Fruit fly (Drosophila melanogaster) whole organism, embryonic: ENCODE measurements around the gene Send1.

Experiments
- B-H2 ChIP-seq: fragments of 200-800 bp; sonication (Bioruptor generic); optimal IDR thresholded peaks from 2 replicates; lab custom pipeline; 2018; ENCODE audit warnings: missing biosample characterization, mild to moderate bottlenecking, missing genetic modification characterization
- BEAF-32 ChIP-seq: fragments of 200-800 bp; sonication (Bioruptor generic); optimal IDR thresholded peaks from 3 replicates; lab custom pipeline; 2017; ENCODE audit warnings: missing biosample characterization, missing genetic modification characterization, mild to moderate bottlenecking, moderate library complexity, missing genetic modification reagents
- CG10565 ChIP-seq: fragments of 200-800 bp; sonication (Bioruptor generic); optimal IDR thresholded peaks from 3 replicates; lab custom pipeline; 2016; ENCODE audit warnings: missing biosample characterization, mild to moderate bottlenecking, missing genetic modification characterization
- CG10654 ChIP-seq: fragments of 200-800 bp; sonication (Bioruptor generic); optimal IDR thresholded peaks from 2 replicates; lab custom pipeline; 2016; ENCODE audit warnings: missing biosample characterization, missing genetic modification characterization
- CG12391 ChIP-seq: fragments of 200-800 bp; sonication (Bioruptor generic); optimal IDR thresholded peaks from 3 replicates; lab custom pipeline; 2018; ENCODE audit warnings: missing biosample characterization, mild to moderate bottlenecking, missing genetic modification characterization, moderate library complexity
- CG12942 ChIP-seq: fragments of 200-800 bp; sonication (Bioruptor generic); optimal IDR thresholded peaks from 3 replicates; lab custom pipeline; 2016; ENCODE audit warnings: missing biosample characterization, missing genetic modification characterization
- CG14441 ChIP-seq: fragments of 200-800 bp; sonication (Bioruptor generic); IDR thresholded peaks from 2 replicates; pipeline ENCODE4 v1.3.6; 2022; ENCODE audit warnings: missing biosample characterization, missing genetic modification characterization
- CG15479 ChIP-seq: fragments of 200-800 bp; sonication (Bioruptor generic); optimal IDR thresholded peaks from 3 replicates; lab custom pipeline; 2019; ENCODE audit warnings: missing biosample characterization, mild to moderate bottlenecking, missing genetic modification characterization, moderate library complexity
- CG17912 ChIP-seq: fragments of 200-800 bp; sonication (Bioruptor generic); optimal IDR thresholded peaks from 2 replicates; lab custom pipeline; 2018; ENCODE audit warnings: missing biosample characterization, mild to moderate bottlenecking, missing genetic modification characterization
- CG2678 ChIP-seq: fragments of 200-800 bp; sonication (Bioruptor generic); optimal IDR thresholded peaks from 3 replicates; lab custom pipeline; 2019; ENCODE audit warnings: missing biosample characterization, mild to moderate bottlenecking, missing genetic modification characterization, moderate library complexity
- CG2712 ChIP-seq: fragments of 200-800 bp; optimal IDR thresholded peaks from 3 replicates; lab custom pipeline; 2019; ENCODE audit warnings: missing biosample characterization, mild to moderate bottlenecking, missing genetic modification characterization, moderate library complexity
- CG31441 ChIP-seq: fragments of 200-800 bp; sonication (Bioruptor generic); IDR thresholded peaks from 2 replicates; pipeline ENCODE4 v1.3.6; 2022; ENCODE audit warnings: missing biosample characterization, missing genetic modification characterization
- CG33213 ChIP-seq: fragments of 200-800 bp; sonication (Bioruptor generic); optimal IDR thresholded peaks from 3 replicates; lab custom pipeline; 2016; ENCODE audit warnings: missing biosample characterization, missing genetic modification characterization
- CG3847 ChIP-seq: fragments of 200-800 bp; sonication (Bioruptor generic); IDR thresholded peaks from 2 replicates; pipeline ENCODE4 v1.3.6; 2022; ENCODE audit warnings: missing biosample characterization, missing genetic modification characterization
- CG4360 ChIP-seq: fragments of 200-800 bp; sonication (Bioruptor generic); IDR thresholded peaks from 2 replicates; pipeline ENCODE4 v1.3.6; 2022; ENCODE audit warnings: missing biosample characterization, missing genetic modification characterization
- CG4404 ChIP-seq: fragments of 200-800 bp; sonication (Bioruptor generic); IDR thresholded peaks from 2 replicates; pipeline ENCODE4 v1.3.6; 2022; ENCODE audit warnings: missing biosample characterization, missing genetic modification characterization
- CG4424 ChIP-seq: fragments of 200-800 bp; sonication (Bioruptor generic); optimal IDR thresholded peaks from 3 replicates; lab custom pipeline; 2016; ENCODE audit warnings: missing biosample characterization, missing genetic modification characterization
- CG5245 ChIP-seq: fragments of 200-800 bp; sonication (Bioruptor generic); optimal IDR thresholded peaks from 3 replicates; lab custom pipeline; 2016; ENCODE audit warnings: missing biosample characterization, missing genetic modification characterization
- CG6654 ChIP-seq: fragments of 200-800 bp; sonication (Bioruptor generic); optimal IDR thresholded peaks from 2 replicates; lab custom pipeline; 2017; ENCODE audit warnings: missing biosample characterization, mild to moderate bottlenecking, missing genetic modification characterization
- CG9215 ChIP-seq: fragments of 200-800 bp; sonication (Bioruptor generic); IDR thresholded peaks from 2 replicates; pipeline ENCODE4 v1.3.6; 2022; ENCODE audit warnings: missing biosample characterization, missing genetic modification characterization
- CG9609 ChIP-seq: fragments of 200-800 bp; sonication (Bioruptor generic); optimal IDR thresholded peaks from 3 replicates; lab custom pipeline; 2016; ENCODE audit warnings: missing biosample characterization, missing genetic modification characterization
- Chrac-16 ChIP-seq: fragments of 200-800 bp; sonication (Bioruptor generic); optimal IDR thresholded peaks from 3 replicates; lab custom pipeline; 2016; ENCODE audit warnings: missing biosample characterization, missing genetic modification characterization
- CkIIα-i1 ChIP-seq: fragments of 200-800 bp; sonication (Bioruptor generic); IDR thresholded peaks from 2 replicates; pipeline ENCODE4 v1.3.6; 2022; ENCODE audit warnings: missing biosample characterization, missing genetic modification characterization
- D ChIP-seq, 2 experiments: fragments of 200-800 bp in 1 of 2; fragments of >200 bp in 1 of 2; sonication (Bioruptor generic) in 1 of 2; optimal IDR thresholded peaks; 2 replicates in 1 of 2; 3 replicates in 1 of 2; lab custom pipeline; 2017; ENCODE audit warnings: mild to moderate bottlenecking in 1 of 2, missing biosample characterization in 1 of 2, missing genetic modification characterization in 1 of 2, missing genetic modification reagents in 1 of 2
- D19B ChIP-seq: fragments of 200-800 bp; sonication (Bioruptor generic); optimal IDR thresholded peaks from 2 replicates; lab custom pipeline; 2017; ENCODE audit warnings: missing biosample characterization, mild to moderate bottlenecking, missing genetic modification characterization
- E2f1 ChIP-seq: fragments of 200-800 bp; sonication (Bioruptor generic); IDR thresholded peaks from 2 replicates; pipeline ENCODE4 v1.3.6; 2022; ENCODE audit warnings: missing biosample characterization, missing genetic modification characterization
- H15 ChIP-seq: fragments of 200-800 bp; sonication (Bioruptor generic); IDR thresholded peaks from 3 replicates; pipeline ENCODE4 v1.3.6; 2022; ENCODE audit warnings: missing biosample characterization, missing genetic modification characterization
- HLHmδ ChIP-seq: fragments of 200-800 bp; sonication (Bioruptor generic); optimal IDR thresholded peaks from 2 replicates; lab custom pipeline; 2018; ENCODE audit warnings: missing biosample characterization, mild to moderate bottlenecking, missing genetic modification characterization, moderate library complexity
- Nf-YA ChIP-seq: fragments of 200-800 bp; sonication (Bioruptor generic); IDR thresholded peaks from 2 replicates; pipeline ENCODE4 v1.3.6; 2022; ENCODE audit warnings: missing biosample characterization, missing genetic modification characterization
- Oli ChIP-seq: fragments of 200-800 bp; sonication (Bioruptor generic); optimal IDR thresholded peaks from 2 replicates; lab custom pipeline; 2018; ENCODE audit warnings: missing biosample characterization, mild to moderate bottlenecking, missing genetic modification characterization, moderate library complexity
- Xbp1 ChIP-seq: fragments of 200-800 bp; sonication (Bioruptor generic); optimal IDR thresholded peaks from 3 replicates; lab custom pipeline; 2016; ENCODE audit warnings: missing biosample characterization, mild to moderate bottlenecking, missing genetic modification characterization
- YL-1 ChIP-seq: fragments of 200-800 bp; sonication (Bioruptor generic); optimal IDR thresholded peaks from 3 replicates; lab custom pipeline; 2017; ENCODE audit warnings: missing biosample characterization, mild to moderate bottlenecking, missing genetic modification characterization
- amos ChIP-seq: fragments of 200-800 bp; sonication (Bioruptor generic); IDR thresholded peaks from 2 replicates; pipeline ENCODE4 v1.3.6; 2022; ENCODE audit warnings: missing biosample characterization, missing genetic modification characterization; ENCODE audit not compliant: partially characterized antibody
- ara ChIP-seq: fragments of 200-800 bp; sonication (Bioruptor generic); IDR thresholded peaks from 2 replicates; pipeline ENCODE4 v1.3.6; 2022; ENCODE audit warnings: missing biosample characterization, missing genetic modification characterization
- bcd ChIP-seq: fragments of 200-800 bp; sonication (Bioruptor generic); optimal IDR thresholded peaks from 2 replicates; lab custom pipeline; 2017; ENCODE audit warnings: missing biosample characterization, mild to moderate bottlenecking, missing genetic modification characterization
- cwo ChIP-seq: fragments of 200-800 bp; sonication (Bioruptor generic); optimal IDR thresholded peaks from 3 replicates; lab custom pipeline; 2017; ENCODE audit warnings: missing biosample characterization, missing genetic modification characterization, mild to moderate bottlenecking, moderate library complexity, missing genetic modification reagents
- esg ChIP-seq: fragments of 200-800 bp; sonication (Bioruptor generic); conservative IDR thresholded peaks from 2 replicates; pipeline ENCODE4 v1.3.6; 2022; ENCODE audit warnings: missing biosample characterization, missing genetic modification characterization
- fd96Cb ChIP-seq: fragments of 200-800 bp; sonication (Bioruptor generic); optimal IDR thresholded peaks from 2 replicates; lab custom pipeline; 2018; ENCODE audit warnings: missing biosample characterization, mild to moderate bottlenecking, missing genetic modification characterization, moderate library complexity
- kni ChIP-seq: fragments of 200-800 bp; sonication (Bioruptor generic); optimal IDR thresholded peaks from 3 replicates; lab custom pipeline; 2017; ENCODE audit warnings: mild to moderate bottlenecking, missing biosample characterization, missing genetic modification reagents, missing genetic modification characterization
- lbe ChIP-seq: fragments of 200-800 bp; sonication (Bioruptor generic); optimal IDR thresholded peaks from 2 replicates; lab custom pipeline; 2016; ENCODE audit warnings: missing biosample characterization, mild to moderate bottlenecking, missing genetic modification characterization
- pho ChIP-seq: fragments of 200-800 bp; sonication (Bioruptor generic); optimal IDR thresholded peaks from 2 replicates; lab custom pipeline; 2016; ENCODE audit warnings: missing biosample characterization, missing genetic modification characterization
- ranshi ChIP-seq: fragments of 200-800 bp; sonication (Bioruptor generic); IDR thresholded peaks from 2 replicates; pipeline ENCODE4 v1.3.6; 2022; ENCODE audit warnings: missing biosample characterization, missing genetic modification characterization
- shn ChIP-seq: fragments of 200-800 bp; sonication (Bioruptor generic); optimal IDR thresholded peaks from 3 replicates; lab custom pipeline; 2016; ENCODE audit warnings: missing biosample characterization, missing genetic modification characterization
- sna ChIP-seq: fragments of 200-800 bp; sonication (Bioruptor generic); IDR thresholded peaks from 2 replicates; pipeline ENCODE4 v1.3.6; 2022; ENCODE audit warnings: missing biosample characterization, missing genetic modification characterization; ENCODE audit not compliant: partially characterized antibody
- sqz ChIP-seq: fragments of 200-800 bp; sonication (Bioruptor generic); optimal IDR thresholded peaks from 3 replicates; lab custom pipeline; 2018; ENCODE audit warnings: missing biosample characterization, mild to moderate bottlenecking, missing genetic modification characterization
- stc ChIP-seq: fragments of 200-800 bp; sonication (Bioruptor generic); IDR thresholded peaks from 2 replicates; pipeline ENCODE4 v1.3.6; 2022; ENCODE audit warnings: missing biosample characterization, missing genetic modification characterization
- toy ChIP-seq: fragments of 200-800 bp; sonication (Bioruptor generic); IDR thresholded peaks from 2 replicates; pipeline ENCODE4 v1.3.6; 2022; ENCODE audit warnings: missing biosample characterization, missing genetic modification characterization
- unpg ChIP-seq: fragments of 200-800 bp; sonication (Bioruptor generic); optimal IDR thresholded peaks from 3 replicates; lab custom pipeline; 2018; ENCODE audit warnings: missing biosample characterization, mild to moderate bottlenecking, missing genetic modification characterization, moderate library complexity
- yki ChIP-seq: fragments of >200 bp; optimal IDR thresholded peaks from 3 replicates; lab custom pipeline; 2018
- zfh1 ChIP-seq: fragments of 200-800 bp; sonication (Bioruptor generic); IDR thresholded peaks from 3 replicates; pipeline ENCODE4 v1.3.6; 2022; ENCODE audit warnings: missing biosample characterization, missing genetic modification characterization

The Send1 gene

dm6 chr2L:2221649-2222150 lies 33.1 kb downstream of the Send1 start (continued):
- TF ChIP-seq B-H2 (GFP tag; lab: Kevin White, UChicago) (peak; percentile 94), ranshi (GFP tag; lab: Robert Waterston, UW) (peak; percentile 97), lbe (GFP tag; lab: Kevin White, UChicago) (peak; percentile 97), Oli (peak; percentile 96), Chrac-16 (GFP tag; lab: Kevin White, UChicago) (peak; percentile 97), kni (GFP tag; lab: Kevin White, UChicago) (peak; percentile 60), H15 (GFP tag; lab: Robert Waterston, UW) (peak; percentile 96), CG10565 (GFP tag; lab: Kevin White, UChicago) (peak; percentile 81), CkIIα-i1 (peak; percentile 90), CG14441 (GFP tag; lab: Robert Waterston, UW) (peak; percentile 98), CG9609 (GFP tag; lab: Kevin White, UChicago) (peak; percentile 94), zfh1 (peak; percentile 98), CG15479 (GFP tag; lab: Kevin White, UChicago) (peak; percentile 75), bcd (peak; percentile 95), yki (lab: Kevin White, UChicago) (no peak), amos (GFP tag; lab: Robert Waterston, UW) (no peak), stc (GFP tag; lab: Robert Waterston, UW) (peak; percentile 96), CG9215 (GFP tag; lab: Robert Waterston, UW) (peak; percentile 93), sna (no peak), HLHmδ (GFP tag; lab: Kevin White, UChicago) (no peak), E2f1 (GFP tag; lab: Robert Waterston, UW) (peak; percentile 96), CG4424 (GFP tag; lab: Kevin White, UChicago) (peak; percentile 92), CG4360 (GFP tag; lab: Robert Waterston, UW) (peak; percentile 80), BEAF-32 (GFP tag; lab: Kevin White, UChicago) (peak; percentile 17), pho (GFP tag; lab: Kevin White, UChicago) (peak; percentile 97), CG10654 (GFP tag; lab: Kevin White, UChicago) (peak; percentile 91), CG17912 (GFP tag; lab: Kevin White, UChicago) (peak; percentile 91), shn (GFP tag; lab: Kevin White, UChicago) (peak; percentile 94), CG2678 (tag; lab: Kevin White, UChicago) (peak; percentile 98), esg (GFP tag; lab: Robert Waterston, UW) (peak; percentile 97), D (optimal IDR thresholded peaks at IDR 0.05; lab: Kevin White, UChicago) (no peak), D (GFP tag; optimal IDR thresholded peaks at IDR 0.05; lab: Kevin White, UChicago) (peak; percentile 89), unpg (GFP tag; lab: Kevin White, UChicago) (peak; percentile 95), YL-1 (GFP tag; lab: Kevin White, UChicago) (peak; percentile 66), toy (GFP tag; lab: Robert Waterston, UW) (peak; percentile 95), CG12942 (peak; percentile 95), CG5245 (GFP tag; lab: Kevin White, UChicago) (peak; percentile 92), D19B (peak; percentile 86), Nf-YA (GFP tag; lab: Robert Waterston, UW) (peak; percentile 96), cwo (peak; percentile 91), CG2712 (peak; percentile 96), CG12391 (tag; lab: Kevin White, UChicago) (peak; percentile 98), CG33213 (GFP tag; lab: Kevin White, UChicago) (peak; percentile 87), CG31441 (GFP tag; lab: Robert Waterston, UW) (peak; percentile 94), ara (GFP tag; lab: Robert Waterston, UW) (peak; percentile 97), fd96Cb (peak; percentile 93), CG6654 (peak; percentile 81), sqz (GFP tag; lab: Kevin White, UChicago) (peak; percentile 78), Xbp1 (GFP tag; lab: Kevin White, UChicago) (peak; percentile 95), CG3847 (GFP tag; lab: Robert Waterston, UW) (peak; percentile 97), CG4404 (GFP tag; lab: Robert Waterston, UW) (peak; percentile 90)
